Worm (Caenorhabditis elegans): ENCODE results near the gene W03B1.5.

The W03B1.5 gene

DNA sequence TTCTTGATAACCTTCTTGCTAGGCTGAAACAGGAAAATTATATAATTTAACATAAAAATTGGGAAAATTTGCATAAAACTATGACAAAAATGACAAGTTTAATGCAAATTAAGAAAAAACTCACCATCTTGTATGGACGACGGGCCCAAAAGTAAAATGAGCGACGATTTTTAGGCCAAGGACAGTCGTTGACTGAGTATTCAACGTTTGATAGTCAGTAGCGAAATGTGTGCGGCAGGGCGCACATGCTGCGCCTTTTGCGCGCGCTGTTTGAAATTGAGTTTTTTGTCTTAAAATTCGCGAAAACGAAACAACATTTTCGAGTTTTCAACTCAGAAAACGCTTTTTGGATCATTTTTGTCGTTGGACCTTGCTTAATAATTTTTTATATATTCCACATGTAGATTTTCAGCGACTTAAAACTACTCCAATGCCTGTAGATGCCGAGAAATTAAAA is 42.2 kb downstream of the W03B1.5 start, which contains the start of the genes rpl-7A and set-21:
Gene rpl-7A, minus strand, starts transcription at position 153 of the 457 bp plus-strand sequence.
Gene set-21, plus strand, starts transcription at position 407 of the 457 bp plus-strand sequence.
- TF ChIP-seq zip-5 (tag; optimal IDR thresholded peaks at IDR 0.05) (peak; percentile 14), T23F11.4 (GFP tag; optimal IDR thresholded peaks at IDR 0.05) (peak; percentile 16), sdc-2 (tag; optimal IDR thresholded peaks at IDR 0.05) (no peak), ceh-2 (tag; optimal IDR thresholded peaks at IDR 0.05) (peak; percentile 15), lim-6 (tag; optimal IDR thresholded peaks at IDR 0.05) (no peak), pax-1 (tag; optimal IDR thresholded peaks at IDR 0.05) (no peak), hlh-15 (tag; optimal IDR thresholded peaks at IDR 0.05) (no peak), nfya-1 (tag; optimal IDR thresholded peaks at IDR 0.05) (peak; percentile 85), tbx-7 (tag; optimal IDR thresholded peaks at IDR 0.05) (peak; percentile 15), Y22D7AL.16 (tag; optimal IDR thresholded peaks at IDR 0.05) (no peak), mec-3 (tag; optimal IDR thresholded peaks at IDR 0.05; ENCODE audit: borderline replicate concordance) (no peak), C08G9.2 (tag; optimal IDR thresholded peaks at IDR 0.05) (peak; percentile 34), ttx-3 (tag; optimal IDR thresholded peaks at IDR 0.05) (no peak), ceh-24 (tag; optimal IDR thresholded peaks at IDR 0.05) (no peak), lin-11 (tag; optimal IDR thresholded peaks at IDR 0.05) (no peak), elt-2 (tag; optimal IDR thresholded peaks at IDR 0.05) (peak; percentile 47), syd-9 (tag; optimal IDR thresholded peaks at IDR 0.05) (no peak), rnt-1 (tag; optimal IDR thresholded peaks at IDR 0.05) (peak; percentile 68), ceh-9 (tag; optimal IDR thresholded peaks at IDR 0.05) (no peak), ceh-6 (GFP tag; optimal IDR thresholded peaks at IDR 0.05) (no peak), ceh-30 (tag; optimal IDR thresholded peaks at IDR 0.05) (no peak), dve-1 (tag; optimal IDR thresholded peaks at IDR 0.05) (peak; percentile 65), tbx-2 (tag; optimal IDR thresholded peaks at IDR 0.05) (peak; percentile 80), hlh-13 (GFP tag; optimal IDR thresholded peaks at IDR 0.05) (no peak), pha-2 (tag; optimal IDR thresholded peaks at IDR 0.05) (peak; percentile 13), K09A11.1 (tag; optimal IDR thresholded peaks at IDR 0.05; ENCODE audit: insufficient read depth) (no peak), K02D7.2 (tag; optimal IDR thresholded peaks at IDR 0.05) (no peak), unc-3 (GFP tag; conservative IDR thresholded peaks at IDR 0.05) (peak; percentile 63; the same call in 1 of the 2 replicates), unc-3 (tag; optimal IDR thresholded peaks at IDR 0.05) (no peak), ets-4 (tag; optimal IDR thresholded peaks at IDR 0.05) (peak; percentile 7), ceh-48 (tag; optimal IDR thresholded peaks at IDR 0.05) (peak; percentile 40), pqm-1 (tag; optimal IDR thresholded peaks at IDR 0.05) (no peak), nhr-232 (tag; optimal IDR thresholded peaks at IDR 0.05) (no peak), ztf-16 (tag; optimal IDR thresholded peaks at IDR 0.05) (peak; percentile 62), ceh-14 (tag; optimal IDR thresholded peaks at IDR 0.05) (peak; percentile 62), sox-2 (GFP tag; IDR thresholded peaks at IDR 0.05) (peak; percentile 27; the same call in 1 of the 2 replicates), ceh-34 (tag; optimal IDR thresholded peaks at IDR 0.05) (peak; percentile 90), fax-1 (tag; optimal IDR thresholded peaks at IDR 0.05) (no peak), ahr-1 (tag; optimal IDR thresholded peaks at IDR 0.05) (no peak), ref-2 (tag; optimal IDR thresholded peaks at IDR 0.05) (peak; percentile 88), hlh-30 (tag; optimal IDR thresholded peaks at IDR 0.05; ENCODE audit: insufficient read depth) (peak; percentile 43), ceh-18 (tag; optimal IDR thresholded peaks at IDR 0.05) (peak; percentile 82), unc-55 (GFP tag; optimal IDR thresholded peaks at IDR 0.05) (no peak), unc-42 (tag; optimal IDR thresholded peaks at IDR 0.05) (peak; percentile 79), che-1 (tag; optimal IDR thresholded peaks at IDR 0.05) (no peak), ceh-31 (tag; optimal IDR thresholded peaks at IDR 0.05) (peak; percentile 81), pha-4 (tag; optimal IDR thresholded peaks at IDR 0.05) (no peak), C38D4.7 (GFP tag; optimal IDR thresholded peaks at IDR 0.05) (no peak), odd-2 (tag; optimal IDR thresholded peaks at IDR 0.05) (no peak), fkh-6 (tag; optimal IDR thresholded peaks at IDR 0.05) (no peak), pag-3 (tag; optimal IDR thresholded peaks at IDR 0.05; ENCODE audit: borderline replicate concordance) (no peak), ceh-45 (GFP tag; IDR thresholded peaks at IDR 0.05) (peak; percentile 13; the same call in 1 of the 2 replicates), hlh-8 (tag; optimal IDR thresholded peaks at IDR 0.05) (no peak)

Measured in whole organism, late embryonic.